Worm (Caenorhabditis elegans): ENCODE data around the gene clec-156.

DNA sequence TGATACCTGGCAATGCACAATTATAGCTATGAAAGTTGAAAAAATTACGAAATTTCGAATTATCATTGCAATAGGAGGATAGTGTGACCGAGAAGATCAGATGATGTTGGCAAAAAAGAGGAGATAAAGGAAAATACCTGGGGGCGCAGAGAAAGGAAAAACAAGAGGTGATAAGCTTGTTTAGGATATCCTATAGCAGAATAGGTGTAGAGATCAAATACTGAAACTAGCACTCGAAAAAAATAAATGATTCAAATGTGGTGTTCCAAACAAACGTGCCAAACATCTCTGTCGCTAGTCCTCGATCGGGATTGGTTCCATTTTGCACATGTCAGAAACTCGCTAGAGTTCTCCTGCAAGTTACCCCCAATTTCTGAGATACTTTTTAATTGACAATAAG lies 12.6 kb downstream of the clec-156 start, which contains the start of gene F26A1.9:
- no peak for TF ChIP-seq ZK546.5 (tag; optimal IDR thresholded peaks at IDR 0.05)
- TF ChIP-seq nhr-28 (tag; optimal IDR thresholded peaks at IDR 0.05) = no peak
- TF ChIP-seq pqm-1 (tag; optimal IDR thresholded peaks at IDR 0.05) = no peak
- TF ChIP-seq ceh-20 (GFP tag; IDR thresholded peaks at IDR 0.05) = no peak
- no peak for TF ChIP-seq unc-39 (tag; optimal IDR thresholded peaks at IDR 0.05)
- no peak for TF ChIP-seq nhr-237 (tag; optimal IDR thresholded peaks at IDR 0.05)
- no peak for TF ChIP-seq mep-1 (tag; optimal IDR thresholded peaks at IDR 0.05)
- no peak for TF ChIP-seq ama-1 (optimal IDR thresholded peaks at IDR 0.05)
- no peak for TF ChIP-seq fos-1 (tag; optimal IDR thresholded peaks at IDR 0.05)
- TF ChIP-seq skn-1 (tag; optimal IDR thresholded peaks at IDR 0.05) = no peak
- no peak for TF ChIP-seq nhr-11 (tag; optimal IDR thresholded peaks at IDR 0.05)
- no peak for TF ChIP-seq nhr-76 (tag; optimal IDR thresholded peaks at IDR 0.05)
- no peak for TF ChIP-seq lin-13 (GFP tag; optimal IDR thresholded peaks at IDR 0.05)

All from whole organism, L4 larva.